Worm (Caenorhabditis elegans) whole organism, L2 larva: ENCODE measurements around the gene C17F4.2.

Experiments
- R02D3.7 ChIP-seq: fragments of 150-350 bp; optimal IDR thresholded peaks from 2 replicates; lab custom pipeline; 2014; ENCODE audit warnings: missing biosample characterization, missing genetic modification characterization
- aly-2 ChIP-seq: fragments of 150-350 bp; optimal IDR thresholded peaks from 2 replicates; lab custom pipeline; 2014; ENCODE audit warnings: missing biosample characterization, missing genetic modification characterization
- nhr-10 ChIP-seq: sonication (generic microtip); optimal IDR thresholded peaks from 2 replicates; lab custom pipeline; 2017; ENCODE audit warnings: missing biosample characterization, missing genetic modification characterization
- nhr-237 ChIP-seq: fragments of 150-350 bp; optimal IDR thresholded peaks from 2 replicates; lab custom pipeline; 2014; ENCODE audit warnings: missing biosample characterization, missing genetic modification characterization
- ztf-11 ChIP-seq: sonication (generic microtip); optimal IDR thresholded peaks from 2 replicates; lab custom pipeline; 2017; ENCODE audit warnings: missing biosample characterization, missing genetic modification characterization

DNA sequence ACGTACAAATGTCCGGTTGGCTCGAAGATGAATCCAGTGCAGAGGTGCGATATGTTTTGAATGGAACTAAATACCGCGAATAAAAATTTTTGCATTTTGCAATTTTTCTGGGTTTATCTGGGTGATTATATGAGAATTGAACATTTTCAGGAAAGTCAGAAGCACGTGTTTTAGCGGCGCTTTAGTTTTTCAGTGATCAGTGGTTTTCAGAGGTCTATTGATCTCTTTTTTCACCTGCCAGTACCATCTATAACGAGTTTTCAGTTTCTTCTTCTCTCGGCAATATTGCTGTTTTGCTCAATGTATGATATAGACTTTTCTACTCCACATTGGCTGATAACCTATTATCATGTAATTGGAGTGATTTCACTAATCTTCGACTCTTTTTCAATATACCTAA is 38.6 kb downstream of the C17F4.2 start, which contains the start of gene sri-63:
- TF ChIP-seq nhr-10 (tag; lab: Kevin White, UChicago) (no peak), aly-2 (tag; lab: Kevin White, UChicago) (no peak), R02D3.7 (tag; lab: Kevin White, UChicago) (no peak), nhr-237 (tag; lab: Kevin White, UChicago) (no peak), ztf-11 (no peak)
